Worm (Caenorhabditis elegans): ENCODE data around the gene C53C11.4.

DNA sequence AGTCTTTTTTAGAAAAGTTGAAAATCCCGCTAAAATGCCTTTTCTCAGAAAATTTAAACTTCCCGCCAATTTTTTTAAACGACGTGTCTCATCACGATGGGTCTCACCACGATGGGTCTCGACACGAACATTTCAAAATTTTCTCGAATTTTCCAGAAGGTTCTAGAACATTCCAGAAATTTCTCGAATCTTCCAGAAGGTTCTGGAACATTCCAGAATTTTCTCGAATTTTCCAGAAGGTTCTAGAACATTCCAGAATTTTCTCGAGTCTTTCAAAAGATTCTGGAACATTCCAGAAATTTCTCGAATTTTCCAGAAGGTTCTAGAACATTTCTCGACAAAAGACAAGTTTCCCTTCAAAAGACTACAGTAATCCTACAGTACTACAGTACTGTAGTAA lies 22.3 kb upstream of the C53C11.4 start:
- TF ChIP-seq egl-5 (tag; optimal IDR thresholded peaks at IDR 0.05) (no peak), elt-2 (tag; optimal IDR thresholded peaks at IDR 0.05) (no peak), fos-1 (tag; optimal IDR thresholded peaks at IDR 0.05) (no peak), egl-27 (tag; optimal IDR thresholded peaks at IDR 0.05) (no peak), ztf-11 (tag; optimal IDR thresholded peaks at IDR 0.05) (no peak), tbx-2 (tag; optimal IDR thresholded peaks at IDR 0.05) (no peak), nhr-237 (tag; optimal IDR thresholded peaks at IDR 0.05) (no peak)
